Fruit fly (Drosophila melanogaster): Measurements from ENCODE around the gene CG7556.

DNA sequence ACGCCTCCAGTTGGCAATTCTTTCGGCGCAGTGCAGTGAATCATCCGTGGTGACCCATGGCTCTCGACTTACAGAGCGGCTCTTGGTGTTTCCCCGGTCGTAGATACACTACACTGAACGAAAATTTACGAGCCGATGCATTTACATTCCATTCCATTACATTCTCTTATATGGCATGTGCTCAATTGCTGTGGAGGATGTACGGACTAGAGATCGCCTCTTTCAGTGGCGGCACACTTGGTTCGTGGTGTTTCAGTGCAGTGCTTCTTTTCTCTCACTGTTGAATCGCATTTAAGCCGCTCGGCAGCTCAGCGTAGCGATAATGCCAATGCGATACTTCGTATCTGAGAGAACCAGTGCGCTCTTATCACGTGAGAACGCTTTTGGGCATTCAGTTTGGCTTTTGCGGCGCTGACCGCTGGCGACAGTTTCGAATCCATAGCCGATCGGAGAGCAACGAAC is 8.0 kb upstream of the CG7556 start, which contains the start of gene Mec2:
- TF ChIP-seq CG4496 (GFP tag; IDR thresholded peaks at IDR 0.05) (peak; percentile 84), CG32121 (GFP tag; IDR thresholded peaks at IDR 0.05) (peak; percentile 72), gl (tag; optimal IDR thresholded peaks at IDR 0.05) (peak; percentile 49), CG13204 (GFP tag; optimal IDR thresholded peaks at IDR 0.05) (peak; percentile 65), CG9948 (tag; optimal IDR thresholded peaks at IDR 0.05) (peak; percentile 62), EcR (GFP tag; optimal IDR thresholded peaks at IDR 0.05) (peak; percentile 72), D1 (tag; optimal IDR thresholded peaks at IDR 0.05) (peak; percentile 13), CG17806 (tag; optimal IDR thresholded peaks at IDR 0.05) (peak; percentile 65), Snoo (tag; optimal IDR thresholded peaks at IDR 0.05) (peak; percentile 80), CG34367 (tag; optimal IDR thresholded peaks at IDR 0.05) (peak; percentile 73), fd96Ca (GFP tag; IDR thresholded peaks at IDR 0.05) (peak; percentile 85; the same call in 2 of the 3 replicates), CG10348 (GFP tag; IDR thresholded peaks at IDR 0.05) (no peak), Ets98B (GFP tag; IDR thresholded peaks at IDR 0.05) (peak; percentile 80)
